Fruit fly (Drosophila melanogaster): ENCODE measurements around the gene psidin.

The psidin gene

dm6 chr3R:20031043-20031763 lies 9.7 kb downstream of the psidin start, which contains the start of gene trem (continued):
- peak; percentile 34 for TF ChIP-seq CG2116 (GFP tag; optimal IDR thresholded peaks at IDR 0.05)
- TF ChIP-seq Tbp (GFP tag; optimal IDR thresholded peaks at IDR 0.05): no peak
- peak; percentile 75; the same call in 1 of the 2 replicates for TF ChIP-seq ssp (GFP tag; IDR thresholded peaks at IDR 0.05)
- peak; percentile 89 for TF ChIP-seq CG30403 (GFP tag; optimal IDR thresholded peaks at IDR 0.05)
- TF ChIP-seq Side (GFP tag; optimal IDR thresholded peaks at IDR 0.05): no peak
- TF ChIP-seq pho (GFP tag; optimal IDR thresholded peaks at IDR 0.05): peak; percentile 71
- TF ChIP-seq pnt (GFP tag; optimal IDR thresholded peaks at IDR 0.05): peak; percentile 61
- peak; percentile 75 for TF ChIP-seq klu (GFP tag; IDR thresholded peaks at IDR 0.05)
- TF ChIP-seq crp (GFP tag; optimal IDR thresholded peaks at IDR 0.05): peak in 1 of 2 experiments; percentile 69
- TF ChIP-seq CG10462 (GFP tag; optimal IDR thresholded peaks at IDR 0.05): peak; percentile 65
- peak; percentile 39 for TF ChIP-seq Ada2b (GFP tag; IDR thresholded peaks at IDR 0.05)
- TF ChIP-seq Dip3 (GFP tag; optimal IDR thresholded peaks at IDR 0.05): peak; percentile 60
- TF ChIP-seq trem (tag; optimal IDR thresholded peaks at IDR 0.05): peak; percentile 79
- no peak for TF ChIP-seq Spps (tag; optimal IDR thresholded peaks at IDR 0.05)
- no peak for TF ChIP-seq Stat92E (GFP tag; optimal IDR thresholded peaks at IDR 0.05)
- TF ChIP-seq CG3065 (GFP tag; optimal IDR thresholded peaks at IDR 0.05): peak; percentile 22
- TF ChIP-seq yki (optimal IDR thresholded peaks at IDR 0.05): peak; percentile 38
- TF ChIP-seq CG1832 (GFP tag; optimal IDR thresholded peaks at IDR 0.05): no peak
- no peak for TF ChIP-seq h (optimal IDR thresholded peaks at IDR 0.05)
- peak; percentile 80 for TF ChIP-seq CG12659 (GFP tag; optimal IDR thresholded peaks at IDR 0.05)
- TF ChIP-seq CG6765 (GFP tag; optimal IDR thresholded peaks at IDR 0.05): peak; percentile 19
- TF ChIP-seq Doc3 (GFP tag; IDR thresholded peaks at IDR 0.05; ENCODE audit: partially characterized antibody): no peak
- peak; percentile 83 for TF ChIP-seq CG14710 (tag; optimal IDR thresholded peaks at IDR 0.05)
- no peak for TF ChIP-seq CG17912 (GFP tag; optimal IDR thresholded peaks at IDR 0.05)
- peak; percentile 58 for TF ChIP-seq Max (GFP tag; optimal IDR thresholded peaks at IDR 0.05)
- TF ChIP-seq gce (GFP tag; IDR thresholded peaks at IDR 0.05): no peak
- TF ChIP-seq Mes4 (GFP tag; optimal IDR thresholded peaks at IDR 0.05): no peak
- TF ChIP-seq Scr (GFP tag; IDR thresholded peaks at IDR 0.05; ENCODE audit: partially characterized antibody): peak; percentile 17; the same call in 1 of the 2 replicates
- peak; percentile 41 for TF ChIP-seq CG13296 (GFP tag; optimal IDR thresholded peaks at IDR 0.05)
- TF ChIP-seq HmgZ (tag; optimal IDR thresholded peaks at IDR 0.05): peak; percentile 18
- no peak for TF ChIP-seq CG2129 (GFP tag; IDR thresholded peaks at IDR 0.05; ENCODE audit: partially characterized antibody)
- peak; percentile 28 for TF ChIP-seq CG2202 (tag; optimal IDR thresholded peaks at IDR 0.05)
- no peak for TF ChIP-seq Oaz (GFP tag; IDR thresholded peaks at IDR 0.05)
- TF ChIP-seq CG8359 (GFP tag; optimal IDR thresholded peaks at IDR 0.05; ENCODE audit: borderline replicate concordance): peak; percentile 1
- TF ChIP-seq BtbVII (GFP tag; optimal IDR thresholded peaks at IDR 0.05): peak; percentile 56
- TF ChIP-seq CG15269 (tag; optimal IDR thresholded peaks at IDR 0.05): no peak
- TF ChIP-seq NC2β (GFP tag; optimal IDR thresholded peaks at IDR 0.05): no peak
- TF ChIP-seq stwl (tag; optimal IDR thresholded peaks at IDR 0.05): peak; percentile 15
- no peak for TF ChIP-seq CG4707 (GFP tag; optimal IDR thresholded peaks at IDR 0.05)
- TF ChIP-seq danr (GFP tag; IDR thresholded peaks at IDR 0.05): peak; percentile 37; the same call in 1 of the 2 replicates
- TF ChIP-seq lab (GFP tag; optimal IDR thresholded peaks at IDR 0.05): no peak
- peak; percentile 61; the same call in 2 of the 3 replicates for TF ChIP-seq CG11560 (tag; IDR thresholded peaks at IDR 0.05)
- no peak for TF ChIP-seq dimm (GFP tag; IDR thresholded peaks at IDR 0.05)
- peak; percentile 61 for TF ChIP-seq psq (GFP tag; optimal IDR thresholded peaks at IDR 0.05)
- TF ChIP-seq cad (GFP tag; optimal IDR thresholded peaks at IDR 0.05): no peak
- TF ChIP-seq CG34376 (GFP tag; optimal IDR thresholded peaks at IDR 0.05): no peak
- TF ChIP-seq CG33557 (GFP tag; optimal IDR thresholded peaks at IDR 0.05): peak; percentile 82
- TF ChIP-seq Usf (GFP tag; optimal IDR thresholded peaks at IDR 0.05): peak; percentile 85
- TF ChIP-seq NK7.1 (GFP tag; optimal IDR thresholded peaks at IDR 0.05): no peak
- TF ChIP-seq az2 (GFP tag; optimal IDR thresholded peaks at IDR 0.05): peak; percentile 73

Data from whole organism, embryonic.